Fruit fly (Drosophila melanogaster) whole organism, embryonic: ENCODE measurements around the gene CG6766.

Experiments
- BEAF-32 ChIP-seq: fragments of 200-800 bp; sonication (Bioruptor generic); optimal IDR thresholded peaks from 3 replicates; lab custom pipeline; 2017; ENCODE audit warnings: missing biosample characterization, missing genetic modification characterization, mild to moderate bottlenecking, moderate library complexity, missing genetic modification reagents
- Bteb2 ChIP-seq: fragments of 200-800 bp; sonication (Bioruptor generic); optimal IDR thresholded peaks from 2 replicates; lab custom pipeline; 2016; ENCODE audit warnings: missing biosample characterization, missing genetic modification characterization
- C15 ChIP-seq: fragments of 200-800 bp; sonication (Bioruptor generic); IDR thresholded peaks from 3 replicates; pipeline ENCODE4 v1.3.6; 2022; ENCODE audit warnings: missing biosample characterization, missing genetic modification characterization
- CG10274 ChIP-seq: fragments of 200-800 bp; sonication (Bioruptor generic); optimal IDR thresholded peaks from 3 replicates; lab custom pipeline; 2017; ENCODE audit warnings: missing biosample characterization, mild to moderate bottlenecking, missing genetic modification characterization
- CG11085 ChIP-seq: fragments of 200-800 bp; sonication (Bioruptor generic); IDR thresholded peaks from 2 replicates; pipeline ENCODE4 v1.3.6; 2022; ENCODE audit warnings: missing biosample characterization, missing genetic modification characterization
- CG13123 ChIP-seq: fragments of 200-800 bp; sonication (Bioruptor generic); optimal IDR thresholded peaks from 2 replicates; lab custom pipeline; 2016; ENCODE audit warnings: missing biosample characterization, missing genetic modification characterization
- CG15011 ChIP-seq: fragments of 200-800 bp; sonication (Bioruptor generic); optimal IDR thresholded peaks from 3 replicates; lab custom pipeline; 2018; ENCODE audit warnings: missing biosample characterization, mild to moderate bottlenecking, missing genetic modification characterization
- CG17912 ChIP-seq: fragments of 200-800 bp; sonication (Bioruptor generic); optimal IDR thresholded peaks from 2 replicates; lab custom pipeline; 2018; ENCODE audit warnings: missing biosample characterization, mild to moderate bottlenecking, missing genetic modification characterization
- CG31365 ChIP-seq: fragments of 200-800 bp; sonication (Bioruptor generic); optimal IDR thresholded peaks from 2 replicates; lab custom pipeline; 2018; ENCODE audit warnings: missing biosample characterization, mild to moderate bottlenecking, missing genetic modification characterization
- CG34376 ChIP-seq: fragments of 200-800 bp; sonication (Bioruptor generic); optimal IDR thresholded peaks from 2 replicates; lab custom pipeline; 2018; ENCODE audit warnings: missing biosample characterization, mild to moderate bottlenecking, missing genetic modification characterization
- CG3838 ChIP-seq: fragments of 200-800 bp; sonication (Bioruptor generic); optimal IDR thresholded peaks from 3 replicates; lab custom pipeline; 2016; ENCODE audit warnings: missing biosample characterization, missing genetic modification characterization
- CG4328 ChIP-seq: fragments of 200-800 bp; sonication (Bioruptor generic); optimal IDR thresholded peaks from 3 replicates; lab custom pipeline; 2017; ENCODE audit warnings: missing biosample characterization, missing genetic modification reagents, missing genetic modification characterization
- CG4820 ChIP-seq: fragments of 200-800 bp; sonication (Bioruptor generic); optimal IDR thresholded peaks from 3 replicates; lab custom pipeline; 2016; ENCODE audit warnings: missing biosample characterization, missing genetic modification characterization
- CG6272 ChIP-seq: fragments of 200-800 bp; sonication (Bioruptor generic); IDR thresholded peaks from 2 replicates; pipeline ENCODE4 v1.3.6; 2022; ENCODE audit warnings: missing biosample characterization, missing genetic modification characterization
- CG7963 ChIP-seq: fragments of 200-800 bp; sonication (Bioruptor generic); IDR thresholded peaks from 3 replicates; pipeline ENCODE4 v1.3.6; 2022; ENCODE audit warnings: missing biosample characterization, missing genetic modification characterization; ENCODE audit not compliant: partially characterized antibody
- CG8478 ChIP-seq: fragments of >200 bp; optimal IDR thresholded peaks from 2 replicates; lab custom pipeline; 2018
- Dip2 ChIP-seq: fragments of 200-800 bp; sonication (Bioruptor generic); IDR thresholded peaks from 2 replicates; pipeline ENCODE4 v1.3.6; 2022; ENCODE audit warnings: missing biosample characterization, missing genetic modification characterization
- Doc3 ChIP-seq: fragments of 200-800 bp; sonication (Bioruptor generic); IDR thresholded peaks from 3 replicates; pipeline ENCODE4 v1.3.6; 2022; ENCODE audit warnings: missing biosample characterization, missing genetic modification characterization; ENCODE audit not compliant: partially characterized antibody
- H15 ChIP-seq: fragments of 200-800 bp; sonication (Bioruptor generic); IDR thresholded peaks from 3 replicates; pipeline ENCODE4 v1.3.6; 2022; ENCODE audit warnings: missing biosample characterization, missing genetic modification characterization
- H2.0 ChIP-seq: fragments of 200-800 bp; sonication (Bioruptor generic); IDR thresholded peaks from 2 replicates; pipeline ENCODE4 v1.3.6; 2022; ENCODE audit warnings: missing biosample characterization, missing genetic modification characterization
- HLH54F ChIP-seq: fragments of 200-800 bp; sonication (Bioruptor generic); optimal IDR thresholded peaks from 3 replicates; lab custom pipeline; 2016; ENCODE audit warnings: missing biosample characterization, missing genetic modification characterization
- Meics ChIP-seq: fragments of 200-800 bp; sonication (Bioruptor generic); optimal IDR thresholded peaks from 2 replicates; lab custom pipeline; 2017; ENCODE audit warnings: missing biosample characterization, mild to moderate bottlenecking, missing genetic modification characterization
- NFAT ChIP-seq: fragments of 200-800 bp; sonication (Bioruptor generic); IDR thresholded peaks from 2 replicates; pipeline ENCODE4 v1.3.6; 2022; ENCODE audit warnings: missing biosample characterization, missing genetic modification characterization
- Rx ChIP-seq: fragments of 200-800 bp; sonication (Bioruptor generic); IDR thresholded peaks from 2 replicates; pipeline ENCODE4 v1.3.6; 2022; ENCODE audit warnings: missing biosample characterization, missing genetic modification characterization
- Sox102F ChIP-seq: fragments of 200-800 bp; sonication (Bioruptor generic); optimal IDR thresholded peaks from 2 replicates; lab custom pipeline; 2018; ENCODE audit warnings: missing biosample characterization, mild to moderate bottlenecking, missing genetic modification characterization, moderate library complexity
- Ssrp ChIP-seq: fragments of 200-800 bp; sonication (Bioruptor generic); optimal IDR thresholded peaks from 2 replicates; lab custom pipeline; 2018; ENCODE audit warnings: missing biosample characterization, mild to moderate bottlenecking, missing genetic modification characterization, moderate library complexity
- chif ChIP-seq, 2 experiments: fragments of 200-800 bp; sonication (Bioruptor generic); optimal IDR thresholded peaks; 3 replicates each; lab custom pipeline; 2016; ENCODE audit warnings: missing biosample characterization in 2 of 2, missing genetic modification characterization in 2 of 2
- chinmo ChIP-seq: fragments of 200-800 bp; sonication (Bioruptor generic); IDR thresholded peaks from 4 replicates; pipeline ENCODE4 v1.3.6; 2022; ENCODE audit warnings: missing biosample characterization, missing genetic modification characterization; ENCODE audit not compliant: partially characterized antibody
- dan ChIP-seq: fragments of 200-800 bp; sonication (Bioruptor generic); IDR thresholded peaks from 2 replicates; pipeline ENCODE4 v1.3.6; 2022; ENCODE audit warnings: missing biosample characterization, missing genetic modification characterization
- dysf ChIP-seq: fragments of 200-800 bp; sonication (Bioruptor generic); IDR thresholded peaks from 3 replicates; pipeline ENCODE4 v1.3.6; 2022; ENCODE audit warnings: missing biosample characterization, missing genetic modification characterization
- ems ChIP-seq: fragments of 200-800 bp; sonication (Bioruptor generic); optimal IDR thresholded peaks from 3 replicates; lab custom pipeline; 2016; ENCODE audit warnings: missing biosample characterization, missing genetic modification characterization
- exex ChIP-seq: fragments of 200-800 bp; sonication (Bioruptor generic); optimal IDR thresholded peaks from 4 replicates; lab custom pipeline; 2018; ENCODE audit warnings: missing biosample characterization, mild to moderate bottlenecking, missing genetic modification characterization, moderate library complexity
- gcm ChIP-seq: fragments of 200-800 bp; sonication (Bioruptor generic); optimal IDR thresholded peaks from 2 replicates; lab custom pipeline; 2019; ENCODE audit warnings: missing biosample characterization, mild to moderate bottlenecking, missing genetic modification characterization, moderate library complexity
- gro ChIP-seq: fragments of 200-800 bp; sonication (Bioruptor generic); optimal IDR thresholded peaks from 2 replicates; lab custom pipeline; 2016; ENCODE audit warnings: missing biosample characterization, missing genetic modification characterization
- gsb-n ChIP-seq: fragments of 200-800 bp; sonication (Bioruptor generic); optimal IDR thresholded peaks from 3 replicates; lab custom pipeline; 2018; ENCODE audit warnings: missing biosample characterization, mild to moderate bottlenecking, missing genetic modification characterization
- hth ChIP-seq: fragments of >200 bp; optimal IDR thresholded peaks from 2 replicates; lab custom pipeline; 2017; ENCODE audit warnings: inconsistent platforms
- insv ChIP-seq, 2 experiments: fragments of 200-800 bp; sonication (Bioruptor generic); optimal IDR thresholded peaks; 3 replicates each; lab custom pipeline; 2016 to 2018; ENCODE audit warnings: missing biosample characterization in 2 of 2, missing genetic modification characterization in 2 of 2
- lola ChIP-seq, 3 experiments: fragments of >200 bp in 2 of 3; fragments of 200-800 bp in 1 of 3; sonication (Bioruptor generic) in 1 of 3; optimal IDR thresholded peaks; 2 replicates each; lab custom pipeline; 2017 to 2019; ENCODE audit warnings: missing biosample characterization in 3 of 3, missing genetic modification characterization in 3 of 3, mild to moderate bottlenecking in 1 of 3, moderate library complexity in 1 of 3
- oc ChIP-seq: fragments of 200-800 bp; sonication (Bioruptor generic); optimal IDR thresholded peaks from 2 replicates; lab custom pipeline; 2018; ENCODE audit warnings: missing biosample characterization, mild to moderate bottlenecking, missing genetic modification characterization, moderate library complexity
- odd ChIP-seq: fragments of 200-800 bp; sonication (Bioruptor generic); optimal IDR thresholded peaks from 2 replicates; lab custom pipeline; 2017; ENCODE audit warnings: missing biosample characterization, mild to moderate bottlenecking, missing genetic modification characterization
- otp ChIP-seq: fragments of 200-800 bp; sonication (Bioruptor generic); IDR thresholded peaks from 3 replicates; pipeline ENCODE4, ENCODE4 v1.3.6; 2022; ENCODE audit warnings: missing biosample characterization, missing genetic modification characterization
- pros ChIP-seq: fragments of 200-800 bp; sonication (Bioruptor generic); optimal IDR thresholded peaks from 3 replicates; lab custom pipeline; 2019; ENCODE audit warnings: missing biosample characterization, mild to moderate bottlenecking, missing genetic modification characterization, moderate library complexity
- ranshi ChIP-seq: fragments of 200-800 bp; sonication (Bioruptor generic); IDR thresholded peaks from 2 replicates; pipeline ENCODE4 v1.3.6; 2022; ENCODE audit warnings: missing biosample characterization, missing genetic modification characterization
- sens ChIP-seq: fragments of 200-800 bp; sonication (Bioruptor generic); peaks from one replicate; lab custom pipeline; 2016; ENCODE audit warnings: missing biosample characterization, missing genetic modification characterization
- sens-2 ChIP-seq: fragments of 200-800 bp; sonication (Bioruptor generic); IDR thresholded peaks from 2 replicates; pipeline ENCODE4 v1.3.6; 2022; ENCODE audit warnings: missing biosample characterization, missing genetic modification characterization
- sim ChIP-seq: fragments of 200-800 bp; sonication (Bioruptor generic); IDR thresholded peaks from 2 replicates; pipeline ENCODE4 v1.3.6; 2022; ENCODE audit warnings: missing biosample characterization, missing genetic modification characterization
- slou ChIP-seq: fragments of 200-800 bp; sonication (Bioruptor generic); optimal IDR thresholded peaks from 3 replicates; lab custom pipeline; 2016; ENCODE audit warnings: missing biosample characterization, missing genetic modification characterization
- slp2 ChIP-seq: fragments of 200-800 bp; sonication (Bioruptor generic); optimal IDR thresholded peaks from 2 replicates; lab custom pipeline; 2016; ENCODE audit warnings: missing biosample characterization, missing genetic modification characterization
- tll ChIP-seq, 2 experiments: fragments of 200-800 bp in 1 of 2; fragments of >200 bp in 1 of 2; sonication (Bioruptor generic) in 1 of 2; optimal IDR thresholded peaks; 2 replicates each; lab custom pipeline; 2017 to 2019; ENCODE audit warnings: missing biosample characterization in 2 of 2, missing genetic modification characterization in 2 of 2, mild to moderate bottlenecking in 1 of 2, moderate library complexity in 1 of 2
- yki ChIP-seq: fragments of >200 bp; optimal IDR thresholded peaks from 3 replicates; lab custom pipeline; 2018

Gene CG6766

dm6 chr2L:12033890-12034289, 6.6 kb downstream of the CG6766 start, which contains the start of gene CG18788:
Gene CG18788, plus strand, starts transcription at chr2L:12034190.
- TF ChIP-seq gcm (no peak), H2.0 (GFP tag; lab: Robert Waterston, UW) (no peak), Meics (GFP tag; lab: Kevin White, UChicago) (no peak), Bteb2 (GFP tag; lab: Kevin White, UChicago) (no peak), tll (GFP tag; optimal IDR thresholded peaks at IDR 0.05; lab: Kevin White, UChicago) (no peak), CG17912 (GFP tag; lab: Kevin White, UChicago) (no peak), HLH54F (GFP tag; lab: Kevin White, UChicago) (no peak), insv (GFP tag; optimal IDR thresholded peaks at IDR 0.05; lab: Kevin White, UChicago) (no peak), CG11085 (GFP tag; lab: Robert Waterston, UW) (no peak), Ssrp (no peak), sim (GFP tag; lab: Robert Waterston, UW) (no peak), lola (GFP tag; optimal IDR thresholded peaks at IDR 0.05; lab: Kevin White, UChicago) (no peak), hth (lab: Kevin White, UChicago) (no peak), Doc3 (GFP tag; lab: Robert Waterston, UW) (no peak), CG4820 (GFP tag; lab: Kevin White, UChicago) (no peak), sens-2 (GFP tag; lab: Robert Waterston, UW) (no peak)

- no peak for TF ChIP-seq CG4328 (GFP tag; lab: Kevin White, UChicago)
- no peak for TF ChIP-seq oc (tag; lab: Kevin White, UChicago)
- no peak for TF ChIP-seq ems (GFP tag; lab: Kevin White, UChicago)
- 0 out of 4 replicates have a peak, but pooled peaks have one; percentile 48 for TF ChIP-seq chinmo
- TF ChIP-seq CG3838 (GFP tag; lab: Kevin White, UChicago): no peak
- TF ChIP-seq CG7963 (GFP tag; lab: Robert Waterston, UW): no peak
- no peak for TF ChIP-seq sens (GFP tag; lab: Kevin White, UChicago)
- TF ChIP-seq ranshi: no peak
- TF ChIP-seq gro (GFP tag; lab: Kevin White, UChicago): peak; percentile 9
- no peak for TF ChIP-seq Rx (GFP tag; lab: Robert Waterston, UW)
- no peak for TF ChIP-seq CG31365 (tag; lab: Kevin White, UChicago)
- no peak for TF ChIP-seq chif (GFP tag; optimal IDR thresholded peaks at IDR 0.05; lab: Kevin White, UChicago)
- TF ChIP-seq odd: no peak
- TF ChIP-seq BEAF-32 (GFP tag; lab: Kevin White, UChicago): no peak
- TF ChIP-seq Sox102F (GFP tag; lab: Kevin White, UChicago): no peak
- no peak for TF ChIP-seq CG8478 (lab: Kevin White, UChicago)
- TF ChIP-seq C15 (GFP tag; lab: Robert Waterston, UW): no peak
- no peak for TF ChIP-seq yki (lab: Kevin White, UChicago)
- TF ChIP-seq CG15011 (GFP tag; lab: Kevin White, UChicago): no peak
- TF ChIP-seq exex (tag; lab: Kevin White, UChicago): peak; percentile 96
- TF ChIP-seq NFAT (GFP tag; lab: Robert Waterston, UW): 0 out of 2 replicates have a peak, but pooled peaks have one; percentile 7
- TF ChIP-seq dan (GFP tag; lab: Robert Waterston, UW): no peak
- TF ChIP-seq CG13123 (GFP tag; lab: Kevin White, UChicago): no peak
- TF ChIP-seq CG10274 (GFP tag; lab: Kevin White, UChicago): no peak
- no peak for TF ChIP-seq otp
- no peak for TF ChIP-seq H15
- TF ChIP-seq dysf (GFP tag; lab: Robert Waterston, UW): no peak
- no peak for TF ChIP-seq pros
- TF ChIP-seq CG34376 (GFP tag; lab: Kevin White, UChicago): peak; percentile 82
- no peak for TF ChIP-seq CG11085 (GFP tag; lab: Robert Waterston, UW)
- TF ChIP-seq Dip2 (GFP tag; lab: Robert Waterston, UW): no peak
- TF ChIP-seq slp2 (GFP tag; lab: Kevin White, UChicago): no peak
- TF ChIP-seq CG6272 (GFP tag; lab: Robert Waterston, UW): no peak
- TF ChIP-seq sens-2 (GFP tag; lab: Robert Waterston, UW): no peak
- TF ChIP-seq slou (GFP tag; lab: Kevin White, UChicago): no peak
- no peak for TF ChIP-seq gsb-n
These were observed 9.8 kb downstream of the CG6766 start for dm6 chr2L:12030552-12031131.
